Worm (Caenorhabditis elegans) whole organism, L4/young adult: ENCODE data around the gene C27C12.4.

Experiments
- dao-5 ChIP-seq: sonication (generic microtip); optimal IDR thresholded peaks from 2 replicates; lab custom pipeline; 2016; ENCODE audit warnings: missing genotype, missing genetic modification characterization, moderate library complexity, missing compliant biosample characterization
- him-1 ChIP-seq: sonication (generic microtip); optimal IDR thresholded peaks from 2 replicates; lab custom pipeline; 2016; ENCODE audit warnings: missing genotype, missing genetic modification reagents, missing genetic modification characterization, missing compliant biosample characterization

ce11 chrX:14871780-14872179 is 17.9 kb downstream of the C27C12.4 start, which contains the start of gene F31F6.2:
- no peak for TF ChIP-seq him-1 (tag; lab: Kevin White, UChicago)
- no peak for TF ChIP-seq dao-5 (tag; lab: Kevin White, UChicago)
